Fruit fly (Drosophila melanogaster) whole organism, wandering third instar larva: ENCODE results near the gene JhI-21.

ENCODE experiments used
- Abd-B ChIP-seq: fragments of >200 bp; optimal IDR thresholded peaks from 2 replicates; lab custom pipeline; 2017; ENCODE audit warnings: missing biosample characterization, missing genetic modification characterization
- CG32264 ChIP-seq: fragments of 200-800 bp; sonication (Bioruptor generic); optimal IDR thresholded peaks from 2 replicates; lab custom pipeline; 2016; ENCODE audit warnings: missing biosample characterization, missing genetic modification characterization
- CG9705 ChIP-seq: fragments of 200-800 bp; sonication (Bioruptor generic); optimal IDR thresholded peaks from 2 replicates; lab custom pipeline; 2018; ENCODE audit warnings: missing biosample characterization, mild to moderate bottlenecking, missing genetic modification characterization
- CrebA ChIP-seq: fragments of 200-800 bp; sonication (Bioruptor generic); optimal IDR thresholded peaks from 2 replicates; lab custom pipeline; 2016; ENCODE audit warnings: missing biosample characterization, mild to moderate bottlenecking, missing genetic modification characterization, borderline replicate concordance
- Dfd ChIP-seq: fragments of >200 bp; optimal IDR thresholded peaks from 2 replicates; lab custom pipeline; 2017; ENCODE audit warnings: missing biosample characterization, missing genetic modification characterization
- Dif ChIP-seq: fragments of 200-275, 200-300 bp; sonication (Bioruptor generic); optimal IDR thresholded peaks from 2 replicates; lab custom pipeline; 2018; ENCODE audit warnings: missing biosample characterization, missing genetic modification characterization; ENCODE audit not compliant: partially characterized antibody
- GATAd ChIP-seq: sonication (Bioruptor generic); optimal IDR thresholded peaks from 2 replicates; lab custom pipeline; 2016; ENCODE audit warnings: missing biosample characterization, missing genetic modification characterization
- HLH106 ChIP-seq: fragments of 200-800 bp; optimal IDR thresholded peaks from 3 replicates; lab custom pipeline; 2019; ENCODE audit warnings: missing biosample characterization, mild to moderate bottlenecking, missing genetic modification characterization, moderate library complexity
- Hnf4 ChIP-seq: fragments of 200-800 bp; sonication (Bioruptor generic); optimal IDR thresholded peaks from 2 replicates; lab custom pipeline; 2016; ENCODE audit warnings: missing biosample characterization, mild to moderate bottlenecking, missing genetic modification characterization
- Hr78 ChIP-seq: fragments of >200 bp; optimal IDR thresholded peaks from 2 replicates; lab custom pipeline; 2017; ENCODE audit warnings: missing biosample characterization, missing genetic modification characterization
- Hr83 ChIP-seq: fragments of 200-300 bp; sonication (Bioruptor generic); optimal IDR thresholded peaks from 2 replicates; lab custom pipeline; 2016; ENCODE audit warnings: missing biosample characterization, mild to moderate bottlenecking, missing genetic modification characterization, moderate library complexity; ENCODE audit not compliant: poor library complexity, severe bottlenecking
- Jra ChIP-seq: sonication (Bioruptor generic); optimal IDR thresholded peaks from 2 replicates; lab custom pipeline; 2016; ENCODE audit warnings: missing biosample characterization, missing genetic modification characterization
- Mio ChIP-seq: sonication (Bioruptor generic); optimal IDR thresholded peaks from 2 replicates; lab custom pipeline; 2016; ENCODE audit warnings: missing biosample characterization, missing genetic modification characterization
- Myc ChIP-seq: fragments of >200 bp; optimal IDR thresholded peaks from 2 replicates; lab custom pipeline; 2017
- N ChIP-seq: fragments of >200 bp; optimal IDR thresholded peaks from 2 replicates; lab custom pipeline; 2018; ENCODE audit warnings: missing biosample characterization, missing external identifiers, missing genetic modification characterization
- OdsH ChIP-seq: fragments of 200-800 bp; sonication (Bioruptor generic); optimal IDR thresholded peaks from 2 replicates; lab custom pipeline; 2016; ENCODE audit warnings: missing biosample characterization, mild to moderate bottlenecking, missing genetic modification characterization
- Rel ChIP-seq, 2 experiments: fragments of 200-800 bp; sonication (Bioruptor generic) in 1 of 2; optimal IDR thresholded peaks; 2 replicates in 1 of 2; 3 replicates in 1 of 2; lab custom pipeline; 2016 to 2019; ENCODE audit warnings: mild to moderate bottlenecking in 2 of 2, missing biosample characterization in 2 of 2, missing genetic modification characterization in 2 of 2, moderate library complexity in 1 of 2
- Sp1 ChIP-seq: fragments of 200-800 bp; sonication (Bioruptor generic); optimal IDR thresholded peaks from 3 replicates; lab custom pipeline; 2019; ENCODE audit warnings: missing biosample characterization, mild to moderate bottlenecking, missing genetic modification characterization, moderate library complexity
- Vsx2 ChIP-seq: fragments of 200-300, 225-300 bp; sonication (Bioruptor generic); optimal IDR thresholded peaks from 2 replicates; lab custom pipeline; 2018; ENCODE audit warnings: missing biosample characterization, missing genetic modification characterization; ENCODE audit not compliant: partially characterized antibody
- br ChIP-seq: fragments of 200-800 bp; sonication (Bioruptor generic); optimal IDR thresholded peaks from 2 replicates; lab custom pipeline; 2016; ENCODE audit warnings: missing biosample characterization, missing genetic modification characterization
- brk ChIP-seq: fragments of 200-800 bp; sonication (Bioruptor generic); optimal IDR thresholded peaks from 2 replicates; lab custom pipeline; 2016; ENCODE audit warnings: missing biosample characterization, mild to moderate bottlenecking, missing genetic modification characterization
- dl ChIP-seq, 2 experiments: fragments of 175-275, 200-275 bp in 1 of 2; fragments of 200-275 bp in 1 of 2; sonication (Bioruptor generic); optimal IDR thresholded peaks; lab custom pipeline; 2018; ENCODE audit warnings: mild to moderate bottlenecking in 2 of 2, missing biosample characterization in 2 of 2, missing genetic modification characterization in 2 of 2, moderate library complexity in 2 of 2; ENCODE audit not compliant: partially characterized antibody in 2 of 2, insufficient read depth in 1 of 2
- dmrt93B ChIP-seq: fragments of 200-800 bp; sonication (Bioruptor generic); optimal IDR thresholded peaks from 2 replicates; lab custom pipeline; 2018; ENCODE audit warnings: missing biosample characterization, mild to moderate bottlenecking, missing genetic modification characterization
- dsf ChIP-seq: sonication (Bioruptor generic); optimal IDR thresholded peaks from 2 replicates; lab custom pipeline; 2016; ENCODE audit warnings: missing biosample characterization, missing genetic modification characterization, borderline replicate concordance
- ey ChIP-seq: fragments of 200-800 bp; sonication (Bioruptor generic); optimal IDR thresholded peaks from 2 replicates; lab custom pipeline; 2016; ENCODE audit warnings: missing biosample characterization, missing genetic modification characterization
- foxo ChIP-seq, 2 experiments: fragments of 200-800 bp; sonication (Bioruptor generic); optimal IDR thresholded peaks; 2 replicates in 1 of 2; 3 replicates in 1 of 2; lab custom pipeline; 2016 to 2017; ENCODE audit warnings: missing biosample characterization in 2 of 2, missing genetic modification characterization in 2 of 2
- fru ChIP-seq: fragments of 200-800 bp; sonication (Bioruptor generic); optimal IDR thresholded peaks from 3 replicates; lab custom pipeline; 2016; ENCODE audit warnings: missing biosample characterization, mild to moderate bottlenecking, missing genetic modification characterization
- h ChIP-seq: fragments of 200-800 bp; sonication (Bioruptor generic); optimal IDR thresholded peaks from 3 replicates; lab custom pipeline; 2016; ENCODE audit warnings: missing biosample characterization, mild to moderate bottlenecking, missing genetic modification characterization
- jim ChIP-seq: fragments of 175-275, 200-325 bp; sonication (Bioruptor generic); optimal IDR thresholded peaks from 2 replicates; lab custom pipeline; 2016; ENCODE audit warnings: missing biosample characterization, mild to moderate bottlenecking, missing genetic modification characterization
- lola ChIP-seq: fragments of >200 bp; optimal IDR thresholded peaks from 2 replicates; lab custom pipeline; 2017; ENCODE audit warnings: missing biosample characterization, missing genetic modification characterization
- pan ChIP-seq: fragments of >200 bp; optimal IDR thresholded peaks from 2 replicates; lab custom pipeline; 2017
- psq ChIP-seq: fragments of 200-800 bp; sonication (Bioruptor generic); optimal IDR thresholded peaks from 3 replicates; lab custom pipeline; 2017; ENCODE audit warnings: missing biosample characterization, mild to moderate bottlenecking, missing genetic modification characterization, moderate library complexity
- rgr ChIP-seq: fragments of 200-800 bp; sonication (Bioruptor generic); optimal IDR thresholded peaks from 3 replicates; lab custom pipeline; 2016; ENCODE audit warnings: missing biosample characterization, mild to moderate bottlenecking, missing genetic modification characterization
- sage ChIP-seq: fragments of 200-800 bp; sonication (Bioruptor generic); optimal IDR thresholded peaks from 2 replicates; lab custom pipeline; 2016; ENCODE audit warnings: missing biosample characterization, mild to moderate bottlenecking, missing genetic modification characterization
- sv ChIP-seq: fragments of 200-800 bp; sonication (Bioruptor generic); optimal IDR thresholded peaks from 3 replicates; lab custom pipeline; 2016; ENCODE audit warnings: missing biosample characterization, missing genetic modification characterization
- tai ChIP-seq: sonication (Bioruptor generic); optimal IDR thresholded peaks from 2 replicates; lab custom pipeline; 2016; ENCODE audit warnings: missing biosample characterization, missing genetic modification characterization
- usp ChIP-seq: fragments of >200 bp; optimal IDR thresholded peaks from 2 replicates; lab custom pipeline; 2017; ENCODE audit warnings: missing biosample characterization, missing genetic modification characterization
- woc ChIP-seq: sonication (Bioruptor generic); optimal IDR thresholded peaks from 2 replicates; lab custom pipeline; 2016; ENCODE audit warnings: missing biosample characterization, mild to moderate bottlenecking, missing genetic modification characterization

JhI-21 gene

dm6 chr2L:12020735-12021134 lies 35.1 kb downstream of the JhI-21 start, which contains the start of gene Wdr81:
Gene Wdr81 (minus strand): TSS chr2L:12020960.
- TF ChIP-seq woc (GFP tag; lab: Kevin White, UChicago), result no peak
- no peak for TF ChIP-seq Rel (GFP tag; optimal IDR thresholded peaks at IDR 0.05; lab: Kevin White, UChicago)
- peak; percentile 26 for TF ChIP-seq Rel (tag; optimal IDR thresholded peaks at IDR 0.05; lab: Kevin White, UChicago)

dm6 chr2L:12013741-12014393 lies 42.0 kb downstream of the JhI-21 start:
- TF ChIP-seq Jra, result no peak
- TF ChIP-seq tai (GFP tag; lab: Kevin White, UChicago), result no peak
- no peak for TF ChIP-seq Dif (GFP tag; lab: Kevin White, UChicago)
- TF ChIP-seq dsf (GFP tag; lab: Kevin White, UChicago), result no peak
- TF ChIP-seq OdsH (GFP tag; lab: Kevin White, UChicago), result peak; percentile 1
- no peak for TF ChIP-seq CrebA (GFP tag; lab: Kevin White, UChicago)
- no peak for TF ChIP-seq br (GFP tag; lab: Kevin White, UChicago)
- peak; percentile 24 for TF ChIP-seq h (GFP tag; lab: Kevin White, UChicago)
- TF ChIP-seq ey (GFP tag; lab: Kevin White, UChicago), result no peak
- TF ChIP-seq rgr, result no peak
- TF ChIP-seq dl (GFP tag; optimal IDR thresholded peaks at IDR 0.05; lab: Kevin White, UChicago; ENCODE audit: insufficient read depth in 1 of 2, partially characterized antibody in 2 of 2), result peak; percentile 27 to 31
- no peak for TF ChIP-seq pan (lab: Kevin White, UChicago)
- no peak for TF ChIP-seq GATAd (GFP tag; lab: Kevin White, UChicago)
- TF ChIP-seq Hr83 (GFP tag; lab: Kevin White, UChicago), result no peak
- no peak for TF ChIP-seq sv (GFP tag; lab: Kevin White, UChicago)
- no peak for TF ChIP-seq CG9705 (GFP tag; lab: Kevin White, UChicago)
- no peak for TF ChIP-seq lola (GFP tag; lab: Kevin White, UChicago)
- TF ChIP-seq Hr78 (GFP tag; lab: Kevin White, UChicago), result no peak
- TF ChIP-seq Myc (lab: Kevin White, UChicago), result no peak
- peak; percentile 4 for TF ChIP-seq woc (GFP tag; lab: Kevin White, UChicago)
- TF ChIP-seq Mio (GFP tag; lab: Kevin White, UChicago), result no peak
- TF ChIP-seq psq (GFP tag; lab: Kevin White, UChicago), result peak; percentile 83
- TF ChIP-seq usp (GFP tag; lab: Kevin White, UChicago), result no peak
- no peak for TF ChIP-seq sage (GFP tag; lab: Kevin White, UChicago)
- no peak for TF ChIP-seq CG32264 (GFP tag; lab: Kevin White, UChicago)
- TF ChIP-seq Hnf4 (GFP tag; lab: Kevin White, UChicago), result peak; percentile 78
- no peak for TF ChIP-seq jim
- TF ChIP-seq brk (GFP tag; lab: Kevin White, UChicago), result no peak
- TF ChIP-seq fru (GFP tag; lab: Kevin White, UChicago), result peak; percentile 11
- no peak for TF ChIP-seq Vsx2 (GFP tag; lab: Kevin White, UChicago)
- TF ChIP-seq dmrt93B (GFP tag; lab: Kevin White, UChicago), result no peak
- no peak for TF ChIP-seq N (GFP tag; lab: Kevin White, UChicago)
- peak; percentile 31 for TF ChIP-seq HLH106
- TF ChIP-seq Dfd (GFP tag; lab: Kevin White, UChicago), result no peak
- TF ChIP-seq Abd-B, result no peak
- no peak for TF ChIP-seq Rel (GFP tag; optimal IDR thresholded peaks at IDR 0.05; lab: Kevin White, UChicago)
- TF ChIP-seq Rel (tag; optimal IDR thresholded peaks at IDR 0.05; lab: Kevin White, UChicago), result peak; percentile 90
- peak in 1 of 2 experiments; percentile 9 for TF ChIP-seq foxo (GFP tag; optimal IDR thresholded peaks at IDR 0.05; lab: Kevin White, UChicago)
- peak; percentile 6 for TF ChIP-seq Sp1
